Fruit fly (Drosophila melanogaster) whole organism, wandering third instar larva: ENCODE data around the gene CG7300.

Experiments
- CG32264 ChIP-seq: fragments of 200-800 bp; sonication (Bioruptor generic); optimal IDR thresholded peaks from 2 replicates; lab custom pipeline; 2016; ENCODE audit warnings: missing biosample characterization, missing genetic modification characterization
- Hr78 ChIP-seq: fragments of >200 bp; optimal IDR thresholded peaks from 2 replicates; lab custom pipeline; 2017; ENCODE audit warnings: missing biosample characterization, missing genetic modification characterization
- N ChIP-seq: fragments of >200 bp; optimal IDR thresholded peaks from 2 replicates; lab custom pipeline; 2018; ENCODE audit warnings: missing biosample characterization, missing external identifiers, missing genetic modification characterization
- OdsH ChIP-seq: fragments of 200-800 bp; sonication (Bioruptor generic); optimal IDR thresholded peaks from 2 replicates; lab custom pipeline; 2016; ENCODE audit warnings: missing biosample characterization, mild to moderate bottlenecking, missing genetic modification characterization
- Vsx2 ChIP-seq: fragments of 200-300, 225-300 bp; sonication (Bioruptor generic); optimal IDR thresholded peaks from 2 replicates; lab custom pipeline; 2018; ENCODE audit warnings: missing biosample characterization, missing genetic modification characterization; ENCODE audit not compliant: partially characterized antibody
- br ChIP-seq: fragments of 200-800 bp; sonication (Bioruptor generic); optimal IDR thresholded peaks from 2 replicates; lab custom pipeline; 2016; ENCODE audit warnings: missing biosample characterization, missing genetic modification characterization
- dl ChIP-seq, 2 experiments: fragments of 175-275, 200-275 bp in 1 of 2; fragments of 200-275 bp in 1 of 2; sonication (Bioruptor generic); optimal IDR thresholded peaks; lab custom pipeline; 2018; ENCODE audit warnings: mild to moderate bottlenecking in 2 of 2, missing biosample characterization in 2 of 2, missing genetic modification characterization in 2 of 2, moderate library complexity in 2 of 2; ENCODE audit not compliant: partially characterized antibody in 2 of 2, insufficient read depth in 1 of 2
- fru ChIP-seq: fragments of 200-800 bp; sonication (Bioruptor generic); optimal IDR thresholded peaks from 3 replicates; lab custom pipeline; 2016; ENCODE audit warnings: missing biosample characterization, mild to moderate bottlenecking, missing genetic modification characterization
- jim ChIP-seq: fragments of 175-275, 200-325 bp; sonication (Bioruptor generic); optimal IDR thresholded peaks from 2 replicates; lab custom pipeline; 2016; ENCODE audit warnings: missing biosample characterization, mild to moderate bottlenecking, missing genetic modification characterization
- lola ChIP-seq: fragments of >200 bp; optimal IDR thresholded peaks from 2 replicates; lab custom pipeline; 2017; ENCODE audit warnings: missing biosample characterization, missing genetic modification characterization
- pan ChIP-seq: fragments of >200 bp; optimal IDR thresholded peaks from 2 replicates; lab custom pipeline; 2017
- usp ChIP-seq: fragments of >200 bp; optimal IDR thresholded peaks from 2 replicates; lab custom pipeline; 2017; ENCODE audit warnings: missing biosample characterization, missing genetic modification characterization

- TF ChIP-seq br (GFP tag; lab: Kevin White, UChicago) (no peak), pan (lab: Kevin White, UChicago) (no peak), CG32264 (GFP tag; lab: Kevin White, UChicago) (no peak), OdsH (GFP tag; lab: Kevin White, UChicago) (no peak), usp (no peak), N (GFP tag; lab: Kevin White, UChicago) (no peak), jim (no peak), lola (GFP tag; lab: Kevin White, UChicago) (no peak), Hr78 (GFP tag; lab: Kevin White, UChicago) (no peak), dl (GFP tag; optimal IDR thresholded peaks at IDR 0.05; lab: Kevin White, UChicago; ENCODE audit: insufficient read depth in 1 of 2, partially characterized antibody in 2 of 2) (no peak), fru (GFP tag; lab: Kevin White, UChicago) (no peak), Vsx2 (GFP tag; lab: Kevin White, UChicago) (no peak)
Observed at dm6 chr2L:10704425-10704824, 6.6 kb upstream of the CG7300 start.
